Worm (Caenorhabditis elegans): ENCODE data around the gene srh-63.
"Not testable (repeated sequence)": the region's sequence is repeated elsewhere in the genome, so short reads cannot be mapped to it uniquely, and the experiment has no call there.

srh-63 gene

DNA sequence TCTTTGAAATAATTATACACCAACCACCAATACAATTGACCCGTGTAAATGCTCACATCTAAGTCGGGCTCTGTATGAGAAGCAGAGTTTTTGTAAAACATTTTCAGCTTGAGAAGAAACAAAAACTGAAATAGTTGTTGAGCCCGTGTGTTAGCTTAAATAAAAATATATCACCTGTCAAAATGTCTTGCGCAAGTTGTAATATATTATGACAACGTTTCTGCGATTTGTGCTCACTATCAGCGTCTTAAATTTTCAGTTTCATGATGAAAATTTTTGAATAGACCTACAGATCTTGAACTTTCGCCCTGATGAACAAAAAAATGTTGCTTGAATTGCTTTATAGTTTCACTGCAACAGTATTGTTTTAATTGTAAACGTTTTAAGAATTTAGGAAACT, 11.3 kb downstream of the srh-63 start, which contains the start of gene T27E7.4:
Gene T27E7.4 (minus strand): TSS at position 101 of the 400 bp plus-strand sequence.
- no peak for TF ChIP-seq dao-5 (tag; optimal IDR thresholded peaks at IDR 0.05)
- TF ChIP-seq W03F9.2 (tag; optimal IDR thresholded peaks at IDR 0.05): no peak
- no peak for TF ChIP-seq him-1 (tag; optimal IDR thresholded peaks at IDR 0.05)

DNA sequence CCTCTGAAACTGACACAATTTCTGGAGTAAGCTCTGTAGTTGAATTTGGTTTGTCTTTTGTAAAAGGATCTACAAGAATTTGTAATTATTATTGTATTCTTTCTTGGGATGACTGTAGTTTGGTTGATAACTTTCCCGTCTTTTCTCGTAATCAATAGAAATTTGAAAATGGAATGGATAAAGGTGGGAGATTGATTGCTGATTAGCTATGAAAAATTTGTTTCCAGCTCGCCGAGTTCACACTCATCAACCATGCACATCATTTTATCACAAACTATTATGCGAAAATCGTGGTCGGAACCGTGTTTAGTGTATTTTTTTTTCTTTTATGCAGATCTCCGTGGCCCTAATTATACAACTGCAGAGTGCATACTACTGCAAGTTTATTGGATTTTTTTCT, 13.2 kb downstream of the srh-63 start, which contains the start of gene T27E7.5:
Gene T27E7.5 (plus strand): TSS at position 253 of the 400 bp plus-strand sequence.
- TF ChIP-seq him-1 (tag; optimal IDR thresholded peaks at IDR 0.05) (no peak), dao-5 (tag; optimal IDR thresholded peaks at IDR 0.05) (no peak), W03F9.2 (tag; optimal IDR thresholded peaks at IDR 0.05) (no peak)

DNA sequence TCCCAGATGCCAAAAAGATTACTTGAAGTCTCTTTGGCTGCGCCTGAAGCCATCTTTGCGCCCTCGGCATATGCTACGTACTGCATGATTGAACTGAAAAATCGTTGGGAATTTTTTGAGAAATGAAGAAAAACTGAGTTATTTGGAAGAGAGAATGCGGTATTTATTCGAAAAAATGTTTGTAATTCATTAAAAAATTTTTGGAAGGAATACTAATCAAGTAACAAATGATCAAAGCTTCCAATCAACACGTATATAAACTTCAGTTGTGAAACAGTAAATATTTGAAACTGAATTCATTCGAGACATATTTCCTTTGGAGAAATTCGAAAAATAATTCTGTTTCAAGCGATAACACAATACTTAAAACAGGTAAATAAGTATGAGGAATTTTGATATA, 18.8 kb downstream of the srh-63 start, which contains the start of gene pals-29:
Gene pals-29 (minus strand): TSS at position 101 of the 400 bp plus-strand sequence.
- TF ChIP-seq dao-5 (tag; optimal IDR thresholded peaks at IDR 0.05) (no peak), W03F9.2 (tag; optimal IDR thresholded peaks at IDR 0.05) (no peak), him-1 (tag; optimal IDR thresholded peaks at IDR 0.05) (no peak)

DNA sequence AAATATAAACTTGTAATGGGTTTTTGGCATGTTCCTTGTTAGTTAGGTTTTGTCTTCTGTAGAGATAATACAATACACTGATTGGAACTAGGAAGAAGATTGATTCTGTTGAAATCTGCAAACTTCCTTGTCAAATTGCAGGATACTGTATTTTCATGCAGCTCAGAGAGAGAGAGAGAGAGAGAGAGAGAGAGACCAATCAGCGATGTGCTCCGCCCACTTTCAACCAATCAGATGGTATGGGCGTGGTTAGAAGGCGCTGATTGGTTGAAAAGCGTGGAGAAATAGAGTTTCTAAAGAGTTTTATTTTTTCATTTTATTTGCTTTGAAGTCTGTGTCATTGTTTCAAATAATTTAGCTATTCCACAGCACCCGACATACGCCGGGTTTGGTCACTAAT, 23.6 kb downstream of the srh-63 start:
- TF ChIP-seq dao-5 (tag; optimal IDR thresholded peaks at IDR 0.05) (no peak), W03F9.2 (tag; optimal IDR thresholded peaks at IDR 0.05) (no peak), him-1 (tag; optimal IDR thresholded peaks at IDR 0.05) (no peak)

DNA sequence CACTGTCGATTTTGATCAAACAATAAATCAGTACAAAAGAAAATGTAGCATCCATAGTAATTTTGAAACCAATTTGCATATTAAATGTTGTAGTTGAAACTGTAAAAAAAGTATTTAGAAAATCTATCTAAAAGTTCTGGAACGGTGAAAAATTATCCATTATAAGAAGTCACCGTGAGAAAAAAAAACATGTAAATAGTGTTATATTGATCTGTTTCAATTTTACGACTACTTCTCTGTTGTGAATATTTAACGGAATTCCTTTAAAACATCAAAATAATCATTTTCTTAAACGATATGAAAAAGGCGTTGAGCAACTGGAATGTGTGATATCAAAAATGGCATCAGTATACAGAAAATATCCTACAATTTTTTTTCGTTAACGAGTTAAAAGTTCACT, 25.6 kb downstream of the srh-63 start, which contains the start of gene T27E7.9:
Gene T27E7.9 (minus strand): TSS at position 101 of the 400 bp plus-strand sequence.
- TF ChIP-seq W03F9.2 (tag; optimal IDR thresholded peaks at IDR 0.05): no peak
- no peak for TF ChIP-seq him-1 (tag; optimal IDR thresholded peaks at IDR 0.05)
- TF ChIP-seq dao-5 (tag; optimal IDR thresholded peaks at IDR 0.05): no peak

DNA sequence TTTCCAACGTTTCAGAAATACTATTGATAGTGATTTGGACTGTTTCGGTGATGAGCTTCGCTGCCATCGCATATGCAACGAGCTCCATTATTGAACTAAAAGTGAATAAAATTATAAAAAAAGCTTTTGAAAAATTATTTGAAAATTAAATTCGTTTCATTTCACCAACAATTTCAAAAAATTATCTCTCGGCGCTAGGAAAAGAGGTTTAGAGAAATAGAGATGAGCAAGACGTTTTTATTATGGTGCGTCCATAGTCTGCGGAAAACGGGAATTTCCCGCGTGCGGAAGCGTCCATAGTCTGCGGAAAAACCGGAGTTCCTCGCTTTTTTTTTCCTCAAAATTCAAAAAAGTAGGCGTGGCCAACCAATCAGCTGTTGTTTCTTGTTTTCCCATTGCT, 28.2 kb downstream of the srh-63 start, which contains the start of gene pals-30:
Gene pals-30 (minus strand): TSS at position 101 of the 400 bp plus-strand sequence.
- TF ChIP-seq W03F9.2, him-1, dao-5 (tag; optimal IDR thresholded peaks at IDR 0.05): not testable (repeated sequence)

DNA sequence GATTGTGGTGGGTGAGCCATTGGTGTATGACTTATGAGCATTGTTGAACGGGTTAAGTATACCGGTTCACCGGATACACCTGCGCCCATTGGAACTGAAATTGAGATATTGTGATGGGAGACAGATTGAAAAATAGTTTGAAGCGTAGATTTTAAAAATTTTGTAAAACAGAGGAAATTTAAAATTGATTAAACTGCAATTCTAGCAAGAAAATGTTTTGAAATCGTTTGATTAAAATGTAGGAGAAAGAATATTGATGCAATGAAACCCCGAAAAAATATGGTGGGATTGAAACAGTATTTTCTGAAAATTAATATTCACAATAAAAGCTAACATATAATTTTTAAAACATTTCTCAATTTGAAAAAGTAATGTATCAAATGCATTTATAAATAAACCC, 31.1 kb downstream of the srh-63 start, which contains the start of gene Y57G11B.6:
Gene Y57G11B.6 (minus strand): TSS at position 101 of the 400 bp plus-strand sequence.
- TF ChIP-seq W03F9.2 (tag; optimal IDR thresholded peaks at IDR 0.05) (no peak), dao-5 (tag; optimal IDR thresholded peaks at IDR 0.05) (no peak), him-1 (tag; optimal IDR thresholded peaks at IDR 0.05) (no peak)

DNA sequence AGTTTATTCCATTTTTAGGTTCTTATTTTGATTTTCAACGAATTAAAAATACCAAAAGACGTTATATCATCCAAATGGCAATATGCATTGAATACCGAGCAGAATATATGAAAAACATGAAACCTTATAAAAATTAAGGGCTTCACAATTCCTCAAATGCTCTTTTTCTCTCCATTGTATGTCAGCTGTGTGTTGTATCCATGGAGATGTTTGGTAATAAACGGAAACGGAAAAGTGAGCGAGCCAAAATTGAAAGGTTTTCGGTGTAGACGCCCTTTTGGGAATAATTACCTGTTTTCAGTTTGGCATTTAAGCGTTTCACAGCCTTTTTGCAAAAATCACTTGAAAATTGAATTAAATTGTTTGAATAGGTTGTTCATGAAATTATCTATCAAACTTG, 34.0 kb downstream of the srh-63 start:
- no peak for TF ChIP-seq dao-5 (tag; optimal IDR thresholded peaks at IDR 0.05)
- no peak for TF ChIP-seq W03F9.2 (tag; optimal IDR thresholded peaks at IDR 0.05)
- no peak for TF ChIP-seq him-1 (tag; optimal IDR thresholded peaks at IDR 0.05)

DNA sequence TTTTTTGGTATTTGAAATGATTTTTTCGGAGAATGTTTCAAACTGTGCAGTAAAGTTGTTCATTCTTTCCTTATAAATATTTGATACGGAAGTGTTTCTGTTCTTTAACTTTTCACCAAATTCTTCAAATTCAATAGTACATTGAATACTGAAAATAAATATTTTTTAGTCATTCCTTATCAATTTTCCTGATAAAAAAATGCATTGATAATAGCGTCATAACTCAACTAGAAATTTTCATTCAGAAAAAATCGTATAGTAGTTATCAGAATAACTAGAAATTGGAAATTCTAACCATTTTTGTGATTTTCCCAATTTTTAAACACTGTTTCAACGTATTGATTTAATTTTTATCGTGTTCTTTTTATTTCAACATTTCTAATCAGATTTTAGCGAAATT, 35.6 kb downstream of the srh-63 start:
- TF ChIP-seq dao-5 (tag; optimal IDR thresholded peaks at IDR 0.05) (no peak), him-1 (tag; optimal IDR thresholded peaks at IDR 0.05) (no peak), W03F9.2 (tag; optimal IDR thresholded peaks at IDR 0.05) (no peak)

DNA sequence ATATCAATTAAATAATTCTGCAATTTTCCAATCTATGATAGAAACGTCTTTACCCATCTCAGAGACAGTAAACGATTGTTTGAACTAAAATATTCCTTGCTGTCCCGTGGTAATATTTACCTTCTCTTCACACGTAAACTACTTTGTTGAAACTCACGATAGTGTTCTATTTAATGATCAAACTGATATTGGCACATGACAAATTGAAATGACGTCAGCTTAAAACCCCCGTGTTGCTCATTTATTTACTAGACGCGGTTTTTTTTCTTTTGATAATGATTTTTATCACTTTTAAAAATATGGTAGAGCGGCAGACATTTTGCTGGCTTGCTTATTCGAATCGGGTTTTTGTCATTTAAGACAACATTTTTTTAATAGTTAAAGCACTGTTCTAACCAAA, 38.0 kb downstream of the srh-63 start:
- TF ChIP-seq dao-5 (tag; optimal IDR thresholded peaks at IDR 0.05): no peak

DNA sequence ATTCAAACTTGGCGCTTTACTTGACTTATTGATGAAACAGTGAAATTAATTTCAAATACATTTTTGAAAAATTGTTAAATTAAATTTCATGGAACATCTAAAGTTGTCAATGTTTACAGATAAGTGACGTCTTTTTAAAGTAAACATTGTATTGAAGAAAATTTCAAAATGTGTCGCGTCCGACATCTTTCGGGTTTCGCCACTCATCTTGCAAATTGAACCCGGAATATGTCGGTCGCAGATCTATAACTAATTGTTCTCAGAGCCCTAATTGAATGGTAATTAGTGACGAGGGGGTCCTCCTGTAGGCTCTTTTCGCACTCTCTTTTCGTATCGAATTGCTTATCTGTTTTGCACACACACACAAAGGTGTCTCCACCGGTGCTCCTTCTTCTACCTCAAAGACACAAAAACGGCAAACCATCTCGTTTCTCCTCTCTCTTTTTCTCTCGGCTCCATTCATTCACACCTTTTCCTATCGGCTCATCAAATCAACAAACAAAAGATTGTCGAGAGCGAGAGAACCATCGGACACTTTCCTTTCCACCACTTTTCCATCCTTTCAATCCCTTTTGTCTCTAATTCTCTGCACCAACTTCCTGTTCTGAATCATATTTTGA, 39.1 kb downstream of the srh-63 start:
- no peak for TF ChIP-seq dao-5 (tag; optimal IDR thresholded peaks at IDR 0.05)

DNA sequence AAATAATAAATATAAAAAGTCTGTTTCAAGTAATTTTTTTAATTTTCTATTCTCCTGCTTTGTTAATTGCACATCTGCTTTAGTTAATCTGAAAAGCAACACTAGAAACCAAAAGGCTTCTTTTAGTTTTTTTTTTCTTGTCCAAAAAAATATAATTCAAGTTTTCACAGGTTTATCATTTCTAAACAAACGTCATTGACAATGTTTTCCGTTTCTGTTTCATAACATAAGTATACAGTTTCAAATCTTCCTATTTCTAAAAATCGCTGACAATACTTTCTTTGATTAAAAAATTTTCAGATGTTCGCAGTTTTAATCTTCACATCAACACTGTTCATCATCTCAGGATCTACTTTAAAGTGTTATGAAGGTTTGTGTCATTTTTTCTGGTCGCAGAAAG, 41.4 kb downstream of the srh-63 start, which contains the start of gene Y57G11B.2:
Gene Y57G11B.2 (plus strand): TSS at position 301 of the 400 bp plus-strand sequence.
- TF ChIP-seq dao-5 (tag; optimal IDR thresholded peaks at IDR 0.05): no peak
- no peak for TF ChIP-seq W03F9.2 (tag; optimal IDR thresholded peaks at IDR 0.05)
- TF ChIP-seq him-1 (tag; optimal IDR thresholded peaks at IDR 0.05): no peak

DNA sequence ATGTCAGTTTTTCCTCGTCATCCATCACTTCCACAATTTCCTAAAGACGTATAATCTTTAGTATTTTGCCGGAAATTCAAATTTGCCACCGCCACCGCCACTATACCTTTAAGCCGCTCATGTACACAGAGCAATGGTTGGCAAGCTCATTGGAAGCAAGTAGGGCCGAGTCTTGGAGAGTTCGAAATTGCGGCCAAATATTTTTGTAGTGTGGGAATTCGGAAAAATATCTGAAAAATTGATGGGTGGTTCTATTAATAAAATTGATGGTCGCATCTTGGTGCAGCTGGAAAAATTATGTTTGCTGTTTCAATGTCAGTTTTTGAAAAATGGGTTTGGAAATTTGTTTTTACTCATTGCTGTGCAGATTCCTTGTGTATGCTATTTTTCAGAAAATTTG, 48.0 kb downstream of the srh-63 start:
- TF ChIP-seq him-1 (tag; optimal IDR thresholded peaks at IDR 0.05): no peak
- no peak for TF ChIP-seq W03F9.2 (tag; optimal IDR thresholded peaks at IDR 0.05)
- TF ChIP-seq dao-5 (tag; optimal IDR thresholded peaks at IDR 0.05): no peak

DNA sequence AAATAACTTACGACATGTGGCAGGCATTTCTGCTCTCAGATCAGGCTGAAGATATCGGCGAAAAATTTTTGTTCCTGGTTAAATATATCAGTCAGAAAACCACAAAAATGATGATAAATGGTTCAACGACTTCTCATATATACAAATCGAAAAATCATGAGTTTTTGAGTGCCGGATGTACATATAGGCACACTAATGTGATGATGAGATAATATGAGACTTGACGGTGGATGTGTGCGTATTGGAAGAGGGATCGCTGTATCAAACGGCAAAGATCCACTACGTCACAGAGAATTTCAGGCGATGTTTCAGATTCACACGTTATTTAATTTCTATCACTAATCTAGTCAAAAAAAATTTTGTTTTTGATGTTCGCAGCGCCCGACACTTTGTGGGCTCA, 48.9 kb downstream of the srh-63 start, which contains the start of gene glb-34:
Gene glb-34 (minus strand): TSS at position 101 of the 400 bp plus-strand sequence.
- no peak for TF ChIP-seq him-1 (tag; optimal IDR thresholded peaks at IDR 0.05)
- TF ChIP-seq dao-5 (tag; optimal IDR thresholded peaks at IDR 0.05): no peak
- TF ChIP-seq W03F9.2 (tag; optimal IDR thresholded peaks at IDR 0.05): no peak

DNA sequence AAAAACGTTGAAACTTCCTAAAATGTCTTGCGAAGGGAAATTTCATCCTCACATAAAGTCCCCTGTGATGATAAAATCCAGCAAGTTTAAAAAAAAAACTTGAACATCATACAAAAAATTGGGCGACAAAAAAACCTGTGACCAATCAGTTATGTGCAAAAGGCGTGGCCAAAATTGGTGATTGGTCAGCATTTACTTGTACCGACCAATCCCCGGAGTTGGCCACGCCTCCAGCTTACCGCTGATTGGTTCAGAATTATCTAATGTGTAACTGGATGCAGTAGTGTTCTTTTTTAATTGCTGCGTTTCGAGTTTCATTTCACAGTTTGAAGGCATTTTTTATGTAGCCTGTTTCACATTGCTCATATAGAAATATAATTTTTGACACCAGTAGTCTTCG, 49.4 kb downstream of the srh-63 start:
- no peak for TF ChIP-seq dao-5 (tag; optimal IDR thresholded peaks at IDR 0.05)
- no peak for TF ChIP-seq W03F9.2 (tag; optimal IDR thresholded peaks at IDR 0.05)
- no peak for TF ChIP-seq him-1 (tag; optimal IDR thresholded peaks at IDR 0.05)
